Worm (Caenorhabditis elegans): ENCODE measurements around the gene F43G6.4.

The F43G6.4 gene

DNA sequence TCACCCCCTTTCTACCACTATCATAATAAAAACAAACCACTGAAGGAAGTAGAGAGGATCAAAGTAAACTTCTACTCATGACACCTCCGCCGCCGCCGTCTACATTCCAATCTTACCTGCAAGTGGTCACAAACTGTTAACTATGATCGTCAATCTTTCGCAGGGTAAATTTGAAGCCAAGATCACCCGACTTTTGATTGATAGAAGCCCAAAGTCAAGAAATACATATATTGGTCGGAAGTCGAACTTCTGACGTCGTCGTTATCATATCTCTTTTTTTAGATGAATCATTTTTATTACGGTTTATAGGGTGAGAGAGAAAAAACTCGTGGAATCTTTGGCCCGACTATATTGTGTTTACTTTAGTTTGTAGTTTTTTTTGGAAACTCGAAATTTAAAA, 47.8 kb downstream of the F43G6.4 start (continued):
- TF ChIP-seq blmp-1 (tag; optimal IDR thresholded peaks at IDR 0.05), result peak; percentile 47

DNA sequence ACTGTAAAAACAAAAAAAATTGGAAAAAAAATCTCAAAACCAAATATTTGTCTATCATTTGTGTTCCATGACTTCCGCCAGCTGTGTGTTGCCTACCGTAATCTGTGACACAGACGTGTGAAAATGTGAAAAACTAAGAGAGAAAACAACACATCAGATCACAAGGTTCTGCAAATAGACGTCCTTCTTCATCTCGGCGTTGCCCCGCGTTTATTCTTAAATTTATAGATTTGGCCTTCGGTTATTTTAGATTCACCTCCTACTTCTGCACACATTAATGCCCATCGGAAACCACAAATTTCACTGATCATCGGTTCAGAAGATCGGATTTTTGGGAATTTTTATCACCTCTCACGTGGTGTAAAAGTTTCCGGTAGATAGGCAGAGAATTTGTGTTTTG, 48.6 kb downstream of the F43G6.4 start:
- no peak for TF ChIP-seq ceh-8 (GFP tag; optimal IDR thresholded peaks at IDR 0.05)
- peak; percentile 15 for TF ChIP-seq blmp-1 (tag; optimal IDR thresholded peaks at IDR 0.05)
- TF ChIP-seq nhr-71 (tag; optimal IDR thresholded peaks at IDR 0.05), result peak; percentile 64
- TF ChIP-seq ces-1 (GFP tag; optimal IDR thresholded peaks at IDR 0.05), result no peak
- peak; percentile 60 for TF ChIP-seq nhr-20 (tag; optimal IDR thresholded peaks at IDR 0.05)
- TF ChIP-seq elt-3 (tag; optimal IDR thresholded peaks at IDR 0.05), result peak in 1 of 6 experiments; percentile 48
- TF ChIP-seq nhr-19 (GFP tag; conservative IDR thresholded peaks at IDR 0.05), result peak; percentile 21; the same call in 1 of the 2 replicates
- peak; percentile 14 for TF ChIP-seq snu-23 (GFP tag; optimal IDR thresholded peaks at IDR 0.05)
- peak; percentile 89 for TF ChIP-seq nhr-85 (tag)
- TF ChIP-seq lin-14 (GFP tag; optimal IDR thresholded peaks at IDR 0.05), result peak; percentile 50
- TF ChIP-seq lsy-2 (tag; optimal IDR thresholded peaks at IDR 0.05), result peak in 1 of 2 experiments; percentile 18

DNA sequence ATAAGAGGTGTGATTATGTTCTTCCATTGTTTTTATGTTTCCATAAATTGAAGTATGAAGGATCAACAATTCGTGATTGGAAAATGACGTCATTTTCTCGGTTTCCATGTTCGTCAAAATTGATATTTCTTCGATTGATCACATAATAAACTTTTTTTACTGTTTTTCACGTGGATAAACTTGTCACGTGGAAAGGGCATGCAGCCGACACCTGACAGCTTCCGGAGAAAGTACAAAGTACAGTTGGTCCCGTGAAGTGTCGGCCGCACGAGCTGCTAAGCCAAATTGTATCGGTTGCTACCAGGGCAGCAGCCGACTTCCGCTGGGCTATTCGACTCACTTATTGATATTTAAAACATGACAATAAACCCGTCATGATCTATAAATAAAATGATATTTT, 51.1 kb downstream of the F43G6.4 start:
- TF ChIP-seq nhr-47 (tag; optimal IDR thresholded peaks at IDR 0.05) (peak; percentile 40), tlp-1 (tag; optimal IDR thresholded peaks at IDR 0.05) (no peak), zag-1 (tag; optimal IDR thresholded peaks at IDR 0.05) (no peak), unc-30 (tag; optimal IDR thresholded peaks at IDR 0.05) (no peak), zip-4 (GFP tag; optimal IDR thresholded peaks at IDR 0.05) (no peak), tbx-2 (tag; optimal IDR thresholded peaks at IDR 0.05) (no peak), grh-1 (GFP tag; IDR thresholded peaks at IDR 0.05) (0 out of 2 replicates have a peak, but pooled peaks have one; percentile 14), hlh-4 (tag; optimal IDR thresholded peaks at IDR 0.05) (no peak), ceh-88 (GFP tag; IDR thresholded peaks at IDR 0.05) (no peak), nhr-90 (tag; optimal IDR thresholded peaks at IDR 0.05; ENCODE audit: poor library complexity) (peak; percentile 59), nhr-20 (tag; optimal IDR thresholded peaks at IDR 0.05) (peak; percentile 50), lin-13 (GFP tag; optimal IDR thresholded peaks at IDR 0.05) (no peak), Y116A8C.19 (tag; optimal IDR thresholded peaks at IDR 0.05; ENCODE audit: borderline replicate concordance) (no peak), mab-9 (GFP tag; IDR thresholded peaks at IDR 0.05) (no peak), nhr-237 (tag; optimal IDR thresholded peaks at IDR 0.05) (no peak), nhr-71 (tag; optimal IDR thresholded peaks at IDR 0.05) (peak; percentile 57), lin-39 (tag; optimal IDR thresholded peaks at IDR 0.05) (no peak), fkh-8 (tag; optimal IDR thresholded peaks at IDR 0.05) (no peak), mep-1 (tag; optimal IDR thresholded peaks at IDR 0.05) (no peak), unc-86 (tag; optimal IDR thresholded peaks at IDR 0.05) (no peak), sup-37 (GFP tag; optimal IDR thresholded peaks at IDR 0.05) (no peak), lin-15B (tag; optimal IDR thresholded peaks at IDR 0.05) (no peak), nhr-85 (tag) (peak; percentile 90), ceh-90 (tag; optimal IDR thresholded peaks at IDR 0.05) (no peak), fos-1 (tag; optimal IDR thresholded peaks at IDR 0.05) (no peak), C16A3.4 (tag; optimal IDR thresholded peaks at IDR 0.05) (no peak), ceh-63 (GFP tag; optimal IDR thresholded peaks at IDR 0.05) (no peak), nhr-19 (GFP tag; conservative IDR thresholded peaks at IDR 0.05) (0 out of 2 replicates have a peak, but pooled peaks have one; percentile 21), ztf-11 (tag; optimal IDR thresholded peaks at IDR 0.05) (no peak), sptf-1 (tag; optimal IDR thresholded peaks at IDR 0.05) (no peak), nhr-77 (tag; optimal IDR thresholded peaks at IDR 0.05) (no peak), nhr-28 (tag; optimal IDR thresholded peaks at IDR 0.05) (no peak), snpc-4 (tag; optimal IDR thresholded peaks at IDR 0.05) (peak; percentile 80), snu-23 (GFP tag; optimal IDR thresholded peaks at IDR 0.05) (peak; percentile 35), C04F5.9 (tag; optimal IDR thresholded peaks at IDR 0.05) (no peak), mef-2 (tag; optimal IDR thresholded peaks at IDR 0.05) (no peak), unc-98 (GFP tag; IDR thresholded peaks at IDR 0.05) (no peak), nhr-12 (tag; optimal IDR thresholded peaks at IDR 0.05) (no peak), lin-14 (GFP tag; optimal IDR thresholded peaks at IDR 0.05) (peak; percentile 35), ama-1 (optimal IDR thresholded peaks at IDR 0.05) (no peak), swsn-7 (tag; optimal IDR thresholded peaks at IDR 0.05) (no peak), nhr-11 (tag; optimal IDR thresholded peaks at IDR 0.05) (no peak), pax-3 (tag; optimal IDR thresholded peaks at IDR 0.05) (no peak), lin-35 (GFP tag; optimal IDR thresholded peaks at IDR 0.05) (no peak), hlh-17 (GFP tag; optimal IDR thresholded peaks at IDR 0.05; ENCODE audit: borderline replicate concordance) (no peak)

All from whole organism, L1 larva.